Fruit fly (Drosophila melanogaster) whole organism, embryonic: ENCODE results near the gene CG18135.

Experiments
- Atf6 ChIP-seq: fragments of 200-800 bp; sonication (Bioruptor generic); IDR thresholded peaks from 2 replicates; pipeline ENCODE4 v1.3.6; 2022; ENCODE audit warnings: missing biosample characterization, missing genetic modification characterization
- usp ChIP-seq: fragments of >200 bp; optimal IDR thresholded peaks from 2 replicates; lab custom pipeline; 2017; ENCODE audit warnings: missing biosample characterization, missing genetic modification characterization

- no peak for TF ChIP-seq usp (GFP tag; lab: Kevin White, UChicago)
- no peak for TF ChIP-seq Atf6 (GFP tag; lab: Robert Waterston, UW)
Observed at dm6 chr3L:18976720-18977119, 21.4 kb downstream of the CG18135 start.
